Fruit fly (Drosophila melanogaster) whole organism, wandering third instar larva: ENCODE results near the gene CG13877.

Source experiments
- Abd-B ChIP-seq: fragments of >200 bp; optimal IDR thresholded peaks from 2 replicates; lab custom pipeline; 2017; ENCODE audit warnings: missing biosample characterization, missing genetic modification characterization
- CG32264 ChIP-seq: fragments of 200-800 bp; sonication (Bioruptor generic); optimal IDR thresholded peaks from 2 replicates; lab custom pipeline; 2016; ENCODE audit warnings: missing biosample characterization, missing genetic modification characterization
- CG9705 ChIP-seq: fragments of 200-800 bp; sonication (Bioruptor generic); optimal IDR thresholded peaks from 2 replicates; lab custom pipeline; 2018; ENCODE audit warnings: missing biosample characterization, mild to moderate bottlenecking, missing genetic modification characterization
- Dfd ChIP-seq: fragments of >200 bp; optimal IDR thresholded peaks from 2 replicates; lab custom pipeline; 2017; ENCODE audit warnings: missing biosample characterization, missing genetic modification characterization
- Dif ChIP-seq: fragments of 200-275, 200-300 bp; sonication (Bioruptor generic); optimal IDR thresholded peaks from 2 replicates; lab custom pipeline; 2018; ENCODE audit warnings: missing biosample characterization, missing genetic modification characterization; ENCODE audit not compliant: partially characterized antibody
- GATAd ChIP-seq: sonication (Bioruptor generic); optimal IDR thresholded peaks from 2 replicates; lab custom pipeline; 2016; ENCODE audit warnings: missing biosample characterization, missing genetic modification characterization
- HLH106 ChIP-seq: fragments of 200-800 bp; optimal IDR thresholded peaks from 3 replicates; lab custom pipeline; 2019; ENCODE audit warnings: missing biosample characterization, mild to moderate bottlenecking, missing genetic modification characterization, moderate library complexity
- Hnf4 ChIP-seq: fragments of 200-800 bp; sonication (Bioruptor generic); optimal IDR thresholded peaks from 2 replicates; lab custom pipeline; 2016; ENCODE audit warnings: missing biosample characterization, mild to moderate bottlenecking, missing genetic modification characterization
- Hr78 ChIP-seq: fragments of >200 bp; optimal IDR thresholded peaks from 2 replicates; lab custom pipeline; 2017; ENCODE audit warnings: missing biosample characterization, missing genetic modification characterization
- Hr83 ChIP-seq: fragments of 200-300 bp; sonication (Bioruptor generic); optimal IDR thresholded peaks from 2 replicates; lab custom pipeline; 2016; ENCODE audit warnings: missing biosample characterization, mild to moderate bottlenecking, missing genetic modification characterization, moderate library complexity; ENCODE audit not compliant: poor library complexity, severe bottlenecking
- Jra ChIP-seq: sonication (Bioruptor generic); optimal IDR thresholded peaks from 2 replicates; lab custom pipeline; 2016; ENCODE audit warnings: missing biosample characterization, missing genetic modification characterization
- Mio ChIP-seq: sonication (Bioruptor generic); optimal IDR thresholded peaks from 2 replicates; lab custom pipeline; 2016; ENCODE audit warnings: missing biosample characterization, missing genetic modification characterization
- Myc ChIP-seq: fragments of >200 bp; optimal IDR thresholded peaks from 2 replicates; lab custom pipeline; 2017
- N ChIP-seq: fragments of >200 bp; optimal IDR thresholded peaks from 2 replicates; lab custom pipeline; 2018; ENCODE audit warnings: missing biosample characterization, missing external identifiers, missing genetic modification characterization
- OdsH ChIP-seq: fragments of 200-800 bp; sonication (Bioruptor generic); optimal IDR thresholded peaks from 2 replicates; lab custom pipeline; 2016; ENCODE audit warnings: missing biosample characterization, mild to moderate bottlenecking, missing genetic modification characterization
- Rel ChIP-seq, 2 experiments: fragments of 200-800 bp; sonication (Bioruptor generic) in 1 of 2; optimal IDR thresholded peaks; 2 replicates in 1 of 2; 3 replicates in 1 of 2; lab custom pipeline; 2016 to 2019; ENCODE audit warnings: mild to moderate bottlenecking in 2 of 2, missing biosample characterization in 2 of 2, missing genetic modification characterization in 2 of 2, moderate library complexity in 1 of 2
- Sp1 ChIP-seq: fragments of 200-800 bp; sonication (Bioruptor generic); optimal IDR thresholded peaks from 3 replicates; lab custom pipeline; 2019; ENCODE audit warnings: missing biosample characterization, mild to moderate bottlenecking, missing genetic modification characterization, moderate library complexity
- Vsx2 ChIP-seq: fragments of 200-300, 225-300 bp; sonication (Bioruptor generic); optimal IDR thresholded peaks from 2 replicates; lab custom pipeline; 2018; ENCODE audit warnings: missing biosample characterization, missing genetic modification characterization; ENCODE audit not compliant: partially characterized antibody
- br ChIP-seq: fragments of 200-800 bp; sonication (Bioruptor generic); optimal IDR thresholded peaks from 2 replicates; lab custom pipeline; 2016; ENCODE audit warnings: missing biosample characterization, missing genetic modification characterization
- brk ChIP-seq: fragments of 200-800 bp; sonication (Bioruptor generic); optimal IDR thresholded peaks from 2 replicates; lab custom pipeline; 2016; ENCODE audit warnings: missing biosample characterization, mild to moderate bottlenecking, missing genetic modification characterization
- dl ChIP-seq, 2 experiments: fragments of 175-275, 200-275 bp in 1 of 2; fragments of 200-275 bp in 1 of 2; sonication (Bioruptor generic); optimal IDR thresholded peaks; lab custom pipeline; 2018; ENCODE audit warnings: mild to moderate bottlenecking in 2 of 2, missing biosample characterization in 2 of 2, missing genetic modification characterization in 2 of 2, moderate library complexity in 2 of 2; ENCODE audit not compliant: partially characterized antibody in 2 of 2, insufficient read depth in 1 of 2
- dmrt93B ChIP-seq: fragments of 200-800 bp; sonication (Bioruptor generic); optimal IDR thresholded peaks from 2 replicates; lab custom pipeline; 2018; ENCODE audit warnings: missing biosample characterization, mild to moderate bottlenecking, missing genetic modification characterization
- dsf ChIP-seq: sonication (Bioruptor generic); optimal IDR thresholded peaks from 2 replicates; lab custom pipeline; 2016; ENCODE audit warnings: missing biosample characterization, missing genetic modification characterization, borderline replicate concordance
- ey ChIP-seq: fragments of 200-800 bp; sonication (Bioruptor generic); optimal IDR thresholded peaks from 2 replicates; lab custom pipeline; 2016; ENCODE audit warnings: missing biosample characterization, missing genetic modification characterization
- foxo ChIP-seq, 2 experiments: fragments of 200-800 bp; sonication (Bioruptor generic); optimal IDR thresholded peaks; 2 replicates in 1 of 2; 3 replicates in 1 of 2; lab custom pipeline; 2016 to 2017; ENCODE audit warnings: missing biosample characterization in 2 of 2, missing genetic modification characterization in 2 of 2
- fru ChIP-seq: fragments of 200-800 bp; sonication (Bioruptor generic); optimal IDR thresholded peaks from 3 replicates; lab custom pipeline; 2016; ENCODE audit warnings: missing biosample characterization, mild to moderate bottlenecking, missing genetic modification characterization
- h ChIP-seq: fragments of 200-800 bp; sonication (Bioruptor generic); optimal IDR thresholded peaks from 3 replicates; lab custom pipeline; 2016; ENCODE audit warnings: missing biosample characterization, mild to moderate bottlenecking, missing genetic modification characterization
- jim ChIP-seq: fragments of 175-275, 200-325 bp; sonication (Bioruptor generic); optimal IDR thresholded peaks from 2 replicates; lab custom pipeline; 2016; ENCODE audit warnings: missing biosample characterization, mild to moderate bottlenecking, missing genetic modification characterization
- lola ChIP-seq: fragments of >200 bp; optimal IDR thresholded peaks from 2 replicates; lab custom pipeline; 2017; ENCODE audit warnings: missing biosample characterization, missing genetic modification characterization
- pan ChIP-seq: fragments of >200 bp; optimal IDR thresholded peaks from 2 replicates; lab custom pipeline; 2017
- psq ChIP-seq: fragments of 200-800 bp; sonication (Bioruptor generic); optimal IDR thresholded peaks from 3 replicates; lab custom pipeline; 2017; ENCODE audit warnings: missing biosample characterization, mild to moderate bottlenecking, missing genetic modification characterization, moderate library complexity
- rgr ChIP-seq: fragments of 200-800 bp; sonication (Bioruptor generic); optimal IDR thresholded peaks from 3 replicates; lab custom pipeline; 2016; ENCODE audit warnings: missing biosample characterization, mild to moderate bottlenecking, missing genetic modification characterization
- sage ChIP-seq: fragments of 200-800 bp; sonication (Bioruptor generic); optimal IDR thresholded peaks from 2 replicates; lab custom pipeline; 2016; ENCODE audit warnings: missing biosample characterization, mild to moderate bottlenecking, missing genetic modification characterization
- sv ChIP-seq: fragments of 200-800 bp; sonication (Bioruptor generic); optimal IDR thresholded peaks from 3 replicates; lab custom pipeline; 2016; ENCODE audit warnings: missing biosample characterization, missing genetic modification characterization
- tai ChIP-seq: sonication (Bioruptor generic); optimal IDR thresholded peaks from 2 replicates; lab custom pipeline; 2016; ENCODE audit warnings: missing biosample characterization, missing genetic modification characterization
- usp ChIP-seq: fragments of >200 bp; optimal IDR thresholded peaks from 2 replicates; lab custom pipeline; 2017; ENCODE audit warnings: missing biosample characterization, missing genetic modification characterization
- woc ChIP-seq: sonication (Bioruptor generic); optimal IDR thresholded peaks from 2 replicates; lab custom pipeline; 2016; ENCODE audit warnings: missing biosample characterization, mild to moderate bottlenecking, missing genetic modification characterization

CG13877 gene

DNA sequence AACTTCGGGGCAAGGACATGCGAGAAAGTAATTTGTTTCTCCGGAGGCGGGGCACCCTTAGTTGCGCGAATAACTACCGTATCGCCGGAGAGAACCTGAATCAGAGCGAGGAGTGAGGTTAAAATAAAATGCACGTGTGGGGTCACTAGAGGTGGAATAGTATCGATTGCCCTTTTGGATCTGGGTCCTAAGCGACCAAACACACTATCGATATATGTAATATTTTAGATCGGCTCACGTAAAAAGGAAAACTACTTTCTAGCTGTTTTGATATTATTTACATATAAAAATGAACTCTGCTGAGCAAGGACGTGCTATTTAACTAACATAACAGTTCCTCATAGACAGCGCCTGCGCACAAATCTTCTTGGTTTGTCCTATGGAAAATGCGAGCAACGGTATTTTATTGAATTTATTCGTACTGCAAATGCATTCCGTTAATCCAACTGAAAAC lies 44.9 kb downstream of the CG13877 start:
- no peak for TF ChIP-seq sv (GFP tag; lab: Kevin White, UChicago)
- TF ChIP-seq Rel (GFP tag; optimal IDR thresholded peaks at IDR 0.05; lab: Kevin White, UChicago), result no peak
- TF ChIP-seq Rel (tag; optimal IDR thresholded peaks at IDR 0.05; lab: Kevin White, UChicago), result no peak
- no peak for TF ChIP-seq Vsx2 (GFP tag; lab: Kevin White, UChicago)
- TF ChIP-seq dl (GFP tag; optimal IDR thresholded peaks at IDR 0.05; lab: Kevin White, UChicago; ENCODE audit: insufficient read depth in 1 of 2, partially characterized antibody in 2 of 2), result no peak
- TF ChIP-seq Myc (lab: Kevin White, UChicago), result peak; percentile 42
- peak; percentile 20 for TF ChIP-seq psq
- TF ChIP-seq Dif (GFP tag; lab: Kevin White, UChicago), result no peak
- TF ChIP-seq dsf, result no peak
- TF ChIP-seq GATAd, result no peak
- TF ChIP-seq HLH106 (tag; lab: Kevin White, UChicago), result no peak
- peak; percentile 25 for TF ChIP-seq Hnf4 (GFP tag; lab: Kevin White, UChicago)
- TF ChIP-seq Jra (GFP tag; lab: Kevin White, UChicago), result no peak
- TF ChIP-seq Sp1 (GFP tag; lab: Kevin White, UChicago), result no peak
- no peak for TF ChIP-seq CG32264 (GFP tag; lab: Kevin White, UChicago)
- TF ChIP-seq foxo (GFP tag; optimal IDR thresholded peaks at IDR 0.05; lab: Kevin White, UChicago), result no peak
- TF ChIP-seq Abd-B (GFP tag; lab: Kevin White, UChicago), result no peak
- no peak for TF ChIP-seq tai
- TF ChIP-seq h (GFP tag; lab: Kevin White, UChicago), result no peak
- TF ChIP-seq Hr78 (GFP tag; lab: Kevin White, UChicago), result no peak
- TF ChIP-seq br (GFP tag; lab: Kevin White, UChicago), result no peak
- TF ChIP-seq dmrt93B, result no peak
- TF ChIP-seq, all 38 proteins: peak for 3

- no peak for TF ChIP-seq Dfd (GFP tag; lab: Kevin White, UChicago)
- TF ChIP-seq lola (GFP tag; lab: Kevin White, UChicago), result no peak
- TF ChIP-seq CG9705 (GFP tag; lab: Kevin White, UChicago), result no peak
- TF ChIP-seq N (GFP tag; lab: Kevin White, UChicago), result no peak
- TF ChIP-seq rgr (GFP tag; lab: Kevin White, UChicago), result no peak
- TF ChIP-seq Dif (GFP tag; lab: Kevin White, UChicago), result no peak
- no peak for TF ChIP-seq Jra (GFP tag; lab: Kevin White, UChicago)
- no peak for TF ChIP-seq Mio
- TF ChIP-seq Vsx2 (GFP tag; lab: Kevin White, UChicago), result no peak
- no peak for TF ChIP-seq Hnf4 (GFP tag; lab: Kevin White, UChicago)
- TF ChIP-seq, all 38 proteins: peak for 0
Observed at dm6 chr3L:263500-264377, 45.9 kb downstream of the CG13877 start.

- TF ChIP-seq jim (GFP tag; lab: Kevin White, UChicago) (peak; percentile 42), woc (peak; percentile 40), psq (peak; percentile 48), Abd-B (GFP tag; lab: Kevin White, UChicago) (no peak), ey (peak; percentile 37), Hr83 (GFP tag; lab: Kevin White, UChicago) (peak; percentile 74), Dfd (GFP tag; lab: Kevin White, UChicago) (no peak), dmrt93B (no peak), brk (GFP tag; lab: Kevin White, UChicago) (peak; percentile 66), OdsH (peak; percentile 47), Hr78 (GFP tag; lab: Kevin White, UChicago) (no peak), GATAd (no peak), Hnf4 (GFP tag; lab: Kevin White, UChicago) (peak; percentile 71), Mio (no peak), br (GFP tag; lab: Kevin White, UChicago) (peak; percentile 50), rgr (GFP tag; lab: Kevin White, UChicago) (peak; percentile 70), tai (no peak), N (GFP tag; lab: Kevin White, UChicago) (no peak), fru (GFP tag; lab: Kevin White, UChicago) (peak; percentile 57), Rel (GFP tag; optimal IDR thresholded peaks at IDR 0.05; lab: Kevin White, UChicago) (no peak), Rel (tag; optimal IDR thresholded peaks at IDR 0.05; lab: Kevin White, UChicago) (no peak), dsf (peak; percentile 55), usp (GFP tag; lab: Kevin White, UChicago) (no peak), sv (GFP tag; lab: Kevin White, UChicago) (peak; percentile 62), lola (GFP tag; lab: Kevin White, UChicago) (no peak), sage (GFP tag; lab: Kevin White, UChicago) (no peak), CG9705 (GFP tag; lab: Kevin White, UChicago) (peak; percentile 8), Vsx2 (GFP tag; lab: Kevin White, UChicago) (no peak), CG32264 (GFP tag; lab: Kevin White, UChicago) (no peak), Sp1 (GFP tag; lab: Kevin White, UChicago) (peak; percentile 27), Dif (GFP tag; lab: Kevin White, UChicago) (no peak), h (GFP tag; lab: Kevin White, UChicago) (peak; percentile 74), HLH106 (tag; lab: Kevin White, UChicago) (peak; percentile 39), pan (lab: Kevin White, UChicago) (no peak), Myc (lab: Kevin White, UChicago) (peak; percentile 14)
Observed at dm6 chr3L:264378-265151, 46.7 kb downstream of the CG13877 start, which contains the start of the genes Tudor-SN and mRpL17. TSS of gene Tudor-SN (minus strand) at chr3L:264380. TSS of gene mRpL17 (plus strand) at chr3L:264779.
